Worm (Caenorhabditis elegans) whole organism, late embryonic: Measurements from ENCODE around the gene tsen-2.

Experiments
- ceh-14 ChIP-seq: sonication (generic microtip); optimal IDR thresholded peaks from 2 replicates; lab custom pipeline; 2016; ENCODE audit warnings: missing genotype, missing genetic modification characterization, missing compliant biosample characterization
- ceh-18 ChIP-seq: sonication (generic microtip); optimal IDR thresholded peaks from 2 replicates; lab custom pipeline; 2016; ENCODE audit warnings: missing genetic modification characterization, missing compliant biosample characterization
- ceh-30 ChIP-seq: fragments of 150-350 bp; optimal IDR thresholded peaks from 2 replicates; lab custom pipeline; 2014; ENCODE audit warnings: missing biosample characterization, missing genetic modification characterization
- ceh-31 ChIP-seq: sonication (generic microtip); optimal IDR thresholded peaks from 2 replicates; lab custom pipeline; 2016; ENCODE audit warnings: missing genetic modification characterization, missing compliant biosample characterization
- fkh-10 ChIP-seq: fragments of 150-350 bp; optimal IDR thresholded peaks from 2 replicates; lab custom pipeline; 2014; ENCODE audit warnings: missing biosample characterization, missing genetic modification reagents, missing genetic modification characterization
- fkh-6 ChIP-seq: sonication (generic microtip); optimal IDR thresholded peaks from 2 replicates; lab custom pipeline; 2016; ENCODE audit warnings: missing genetic modification characterization, missing compliant biosample characterization
- hlh-13 ChIP-seq: fragments of 200-800 bp; sonication (Bioruptor generic); optimal IDR thresholded peaks from 2 replicates; lab custom pipeline; 2018; ENCODE audit warnings: mild to moderate bottlenecking, missing genetic modification characterization, missing compliant biosample characterization
- hlh-15 ChIP-seq: sonication (generic microtip); optimal IDR thresholded peaks from 2 replicates; lab custom pipeline; 2016; ENCODE audit warnings: missing genetic modification characterization, missing compliant biosample characterization
- nfya-1 ChIP-seq: sonication (generic microtip); optimal IDR thresholded peaks from 2 replicates; lab custom pipeline; 2017; ENCODE audit warnings: missing genetic modification characterization, mild to moderate bottlenecking, missing compliant biosample characterization, antibody characterized with exemption, moderate library complexity
- nhr-11 ChIP-seq: fragments of 150-350 bp; optimal IDR thresholded peaks from 2 replicates; lab custom pipeline; 2014; ENCODE audit warnings: missing biosample characterization, missing genetic modification characterization
- sox-4 ChIP-seq: sonication (generic microtip); optimal IDR thresholded peaks from 2 replicates; lab custom pipeline; 2017; ENCODE audit warnings: mild to moderate bottlenecking, missing genetic modification characterization, inconsistent platforms, missing compliant biosample characterization
- tbx-7 ChIP-seq: sonication (generic microtip); optimal IDR thresholded peaks from 2 replicates; lab custom pipeline; 2016; ENCODE audit warnings: missing genotype, missing genetic modification characterization, missing compliant biosample characterization
- unc-3 ChIP-seq, 2 experiments: fragments of 200-800 bp in 1 of 2; sonication (Bioruptor generic) in 1 of 2; sonication (generic microtip) in 1 of 2; conservative IDR thresholded peaks in 1 of 2; optimal IDR thresholded peaks in 1 of 2; 2 replicates each; pipeline versions ENCODE4 v1.3.6 to Lab custom; 2016 to 2022; ENCODE audit warnings: missing compliant biosample characterization in 2 of 2, missing genetic modification characterization in 2 of 2, missing genetic modification reagents in 1 of 2
- unc-86 ChIP-seq: sonication (generic microtip); optimal IDR thresholded peaks from 2 replicates; lab custom pipeline; 2016; ENCODE audit warnings: missing genetic modification characterization, missing compliant biosample characterization

DNA sequence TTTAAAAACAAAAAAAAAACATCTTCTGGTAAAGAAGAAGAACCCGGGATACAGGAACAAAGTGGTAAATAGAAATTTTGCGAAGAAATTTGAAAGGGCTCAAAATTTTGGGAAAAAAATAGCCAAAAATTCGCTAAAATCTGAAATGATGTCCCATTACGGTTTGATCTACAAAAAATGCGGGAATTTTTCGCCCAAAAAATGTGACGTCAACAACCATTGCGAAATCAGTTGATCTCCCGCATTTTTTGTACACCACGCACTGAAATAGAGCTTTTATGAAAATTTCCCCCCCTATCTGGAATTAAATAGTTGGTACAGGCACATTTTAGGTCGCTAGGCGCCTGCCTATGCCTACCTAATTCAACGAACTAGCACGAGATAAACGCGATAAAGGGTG lies 48.5 kb downstream of the tsen-2 start:
- TF ChIP-seq unc-86 = no peak
- TF ChIP-seq ceh-31 (tag; lab: Kevin White, UChicago) = no peak
- TF ChIP-seq ceh-18 = no peak
- TF ChIP-seq tbx-7 (tag; lab: Kevin White, UChicago) = no peak
- TF ChIP-seq nhr-11 (tag; lab: Kevin White, UChicago) = no peak
- no peak for TF ChIP-seq hlh-13 (GFP tag; lab: Kevin White, UChicago)
- TF ChIP-seq fkh-6 (tag; lab: Kevin White, UChicago) = no peak
- no peak for TF ChIP-seq hlh-15 (tag; lab: Kevin White, UChicago)
- TF ChIP-seq unc-3 (GFP tag; conservative IDR thresholded peaks at IDR 0.05; lab: Robert Waterston, UW) = no peak
- no peak for TF ChIP-seq unc-3 (tag; optimal IDR thresholded peaks at IDR 0.05; lab: Kevin White, UChicago)
- no peak for TF ChIP-seq sox-4
- no peak for TF ChIP-seq ceh-14 (tag; lab: Kevin White, UChicago)
- TF ChIP-seq nfya-1 (tag; lab: Kevin White, UChicago) = no peak
- no peak for TF ChIP-seq fkh-10 (GFP tag; lab: Kevin White, UChicago)
- TF ChIP-seq ceh-30 (tag; lab: Kevin White, UChicago) = no peak
